Worm (Caenorhabditis elegans) whole organism, L4 larva: ENCODE results near the gene srd-38.

ENCODE experiments used
- D1046.2 ChIP-seq: fragments of 200-800 bp; sonication (Bioruptor generic); IDR thresholded peaks from 2 replicates; pipeline ENCODE4 v1.3.6; 2022; ENCODE audit warnings: missing genetic modification characterization, missing compliant biosample characterization
- F37D6.2 ChIP-seq: sonication (generic microtip); optimal IDR thresholded peaks from 2 replicates; lab custom pipeline; 2016; ENCODE audit warnings: mild to moderate bottlenecking, missing genetic modification characterization, missing compliant biosample characterization
- R02D3.7 ChIP-seq: fragments of 150-350 bp; sonication (generic microtip); optimal IDR thresholded peaks from 3 replicates; lab custom pipeline; 2014; ENCODE audit warnings: missing biosample characterization, missing genetic modification characterization
- Y48G9A.11 ChIP-seq: fragments of 200-800 bp; sonication (Bioruptor generic); IDR thresholded peaks from 2 replicates; pipeline ENCODE4 v1.3.6; 2022; ENCODE audit warnings: missing genetic modification reagents, missing genetic modification characterization, missing compliant biosample characterization
- Y75B8A.6 ChIP-seq: fragments of 200-800 bp; sonication (Bioruptor generic); IDR thresholded peaks from 2 replicates; pipeline ENCODE4 v1.3.6; 2022; ENCODE audit warnings: missing genetic modification reagents, missing genetic modification characterization, missing compliant biosample characterization
- ZK546.5 ChIP-seq, 2 experiments: sonication (generic microtip); optimal IDR thresholded peaks; 2 replicates each; lab custom pipeline; 2017; ENCODE audit warnings: missing biosample characterization in 2 of 2, missing genetic modification characterization in 2 of 2
- arid-1 ChIP-seq: fragments of 200-800 bp; sonication (Bioruptor generic); conservative IDR thresholded peaks from 2 replicates; pipeline ENCODE4 v1.3.6; 2022; ENCODE audit warnings: missing genetic modification reagents, missing genetic modification characterization, missing compliant biosample characterization
- ceh-20 ChIP-seq: fragments of 200-800 bp; sonication (Bioruptor generic); IDR thresholded peaks from 2 replicates; pipeline ENCODE4 v1.3.6; 2022; ENCODE audit warnings: missing genetic modification reagents, missing genetic modification characterization, missing compliant biosample characterization
- ceh-82 ChIP-seq: sonication (generic microtip); optimal IDR thresholded peaks from 2 replicates; lab custom pipeline; 2017; ENCODE audit warnings: missing biosample characterization, missing genetic modification characterization
- ctbp-1 ChIP-seq: fragments of 200-800 bp; sonication (Bioruptor generic); IDR thresholded peaks from 2 replicates; pipeline ENCODE4 v1.3.6; 2022; ENCODE audit warnings: missing genetic modification reagents, missing genetic modification characterization, missing compliant biosample characterization
- daf-16 ChIP-seq, 3 experiments: sonication (generic microtip); optimal IDR thresholded peaks; 2 replicates each; lab custom pipeline; 2016 to 2017; ENCODE audit warnings: missing genetic modification characterization in 3 of 3, missing genetic modification reagents in 3 of 3, mild to moderate bottlenecking in 2 of 3, missing compliant biosample characterization in 2 of 3, missing biosample characterization in 1 of 3, moderate library complexity in 1 of 3
- daf-8 ChIP-seq: fragments of 200-800 bp; sonication (Bioruptor generic); IDR thresholded peaks from 2 replicates; pipeline ENCODE4 v1.3.6; 2022; ENCODE audit warnings: missing genetic modification characterization, missing compliant biosample characterization
- dmd-6 ChIP-seq: fragments of 200-800 bp; sonication (Bioruptor generic); IDR thresholded peaks from 2 replicates; pipeline ENCODE4 v1.3.6; 2022; ENCODE audit warnings: missing genetic modification reagents, missing genetic modification characterization, missing compliant biosample characterization
- dmd-8 ChIP-seq: fragments of 200-800 bp; sonication (Bioruptor generic); IDR thresholded peaks from 2 replicates; pipeline ENCODE4 v1.3.6; 2022; ENCODE audit warnings: missing genetic modification characterization, missing compliant biosample characterization
- dpl-1 ChIP-seq: fragments of 150-350 bp; optimal IDR thresholded peaks from 2 replicates; lab custom pipeline; 2014; ENCODE audit warnings: missing biosample characterization, missing genetic modification reagents, missing genetic modification characterization
- duxl-1 ChIP-seq: sonication (generic microtip); optimal IDR thresholded peaks from 2 replicates; lab custom pipeline; 2016; ENCODE audit warnings: mild to moderate bottlenecking, missing genetic modification characterization, moderate library complexity, missing compliant biosample characterization; ENCODE audit not compliant: poor library complexity
- dve-1 ChIP-seq: sonication (generic microtip); optimal IDR thresholded peaks from 2 replicates; lab custom pipeline; 2017; ENCODE audit warnings: antibody characterized with exemption, mild to moderate bottlenecking, missing genetic modification characterization, missing compliant biosample characterization; ENCODE audit not compliant: insufficient read depth
- egl-27 ChIP-seq: sonication (generic microtip); optimal IDR thresholded peaks from 3 replicates; lab custom pipeline; 2017; ENCODE audit warnings: missing biosample characterization, missing genetic modification reagents, missing genetic modification characterization
- fos-1 ChIP-seq: fragments of 150-350 bp; optimal IDR thresholded peaks from 2 replicates; lab custom pipeline; 2014; ENCODE audit warnings: missing biosample characterization, missing genetic modification characterization
- hlh-30 ChIP-seq: sonication (generic microtip); optimal IDR thresholded peaks from 2 replicates; lab custom pipeline; 2017; ENCODE audit warnings: antibody characterized with exemption, mild to moderate bottlenecking, missing genetic modification characterization, missing compliant biosample characterization; ENCODE audit not compliant: insufficient read depth
- jun-1 ChIP-seq: fragments of 150-350 bp; optimal IDR thresholded peaks from 2 replicates; lab custom pipeline; 2014; ENCODE audit warnings: missing biosample characterization, missing genetic modification reagents, missing genetic modification characterization
- lin-1 ChIP-seq: fragments of 200-800 bp; sonication (Bioruptor generic); IDR thresholded peaks from 2 replicates; pipeline ENCODE4 v1.3.6; 2022; ENCODE audit warnings: missing genetic modification reagents, missing genetic modification characterization, missing compliant biosample characterization
- lsy-2 ChIP-seq, 2 experiments: fragments of 150-350 bp in 1 of 2; sonication (generic microtip) in 1 of 2; optimal IDR thresholded peaks; 2 replicates each; lab custom pipeline; 2014 to 2017; ENCODE audit warnings: missing biosample characterization in 2 of 2, missing genetic modification characterization in 2 of 2
- madf-5 ChIP-seq, 2 experiments: fragments of 200-800 bp; sonication (Bioruptor generic); IDR thresholded peaks; 2 replicates each; pipeline ENCODE4 v1.3.6; 2022; ENCODE audit warnings: missing compliant biosample characterization in 2 of 2, missing genetic modification characterization in 2 of 2
- madf-9 ChIP-seq: fragments of 200-800 bp; sonication (Bioruptor generic); conservative IDR thresholded peaks from 2 replicates; pipeline ENCODE4 v1.3.6; 2022; ENCODE audit warnings: missing genetic modification reagents, missing genetic modification characterization, missing compliant biosample characterization
- mdl-1 ChIP-seq, 2 experiments: fragments of 150-350 bp in 1 of 2; sonication (generic microtip) in 1 of 2; optimal IDR thresholded peaks; 2 replicates each; lab custom pipeline; 2014 to 2017; ENCODE audit warnings: missing biosample characterization in 2 of 2, missing genetic modification characterization in 2 of 2
- mdt-29 ChIP-seq: fragments of 200-800 bp; sonication (Bioruptor generic); IDR thresholded peaks from 2 replicates; pipeline ENCODE4 v1.3.6; 2022; ENCODE audit warnings: missing genetic modification reagents, missing genetic modification characterization, missing compliant biosample characterization
- mes-2 ChIP-seq: sonication (generic microtip); optimal IDR thresholded peaks from 2 replicates; lab custom pipeline; 2016; ENCODE audit warnings: missing genotype, mild to moderate bottlenecking, missing genetic modification characterization, missing compliant biosample characterization; ENCODE audit not compliant: poor library complexity, severe bottlenecking
- mxl-2 ChIP-seq: fragments of 200-800 bp; sonication (Bioruptor generic); conservative IDR thresholded peaks from 2 replicates; pipeline ENCODE4 v1.3.6; 2022; ENCODE audit warnings: missing genetic modification reagents, missing genetic modification characterization, missing compliant biosample characterization
- mxl-3 ChIP-seq: fragments of 200-800 bp; sonication (Bioruptor generic); optimal IDR thresholded peaks from 2 replicates; lab custom pipeline; 2018; ENCODE audit warnings: mild to moderate bottlenecking, missing genetic modification characterization, missing compliant biosample characterization
- nhr-10 ChIP-seq: fragments of 150-350 bp; optimal IDR thresholded peaks from 2 replicates; lab custom pipeline; 2014; ENCODE audit warnings: missing biosample characterization, missing genetic modification characterization
- nhr-102 ChIP-seq: sonication (generic microtip); optimal IDR thresholded peaks from 2 replicates; lab custom pipeline; 2016; ENCODE audit warnings: mild to moderate bottlenecking, missing genetic modification characterization, moderate library complexity, missing compliant biosample characterization
- nhr-111 ChIP-seq: fragments of 200-800 bp; sonication (Bioruptor generic); optimal IDR thresholded peaks from 2 replicates; lab custom pipeline; 2018; ENCODE audit warnings: mild to moderate bottlenecking, missing genetic modification characterization, missing compliant biosample characterization
- nhr-25 ChIP-seq: sonication (generic microtip); optimal IDR thresholded peaks from 2 replicates; lab custom pipeline; 2017; ENCODE audit warnings: missing genetic modification characterization, mild to moderate bottlenecking, missing compliant biosample characterization, antibody characterized with exemption, moderate library complexity, borderline replicate concordance; ENCODE audit not compliant: insufficient read depth
- nhr-42 ChIP-seq: fragments of 200-800 bp; sonication (Bioruptor generic); IDR thresholded peaks from 2 replicates; pipeline ENCODE4 v1.3.6; 2022; ENCODE audit warnings: missing genetic modification characterization, missing compliant biosample characterization
- nhr-48 ChIP-seq: sonication (generic microtip); optimal IDR thresholded peaks from 2 replicates; lab custom pipeline; 2016; ENCODE audit warnings: mild to moderate bottlenecking, missing genetic modification characterization, missing compliant biosample characterization
- nhr-76 ChIP-seq: fragments of 150-350 bp; optimal IDR thresholded peaks from 2 replicates; lab custom pipeline; 2014; ENCODE audit warnings: missing biosample characterization, missing genetic modification characterization
- nhr-77 ChIP-seq: fragments of 150-350 bp; optimal IDR thresholded peaks from 2 replicates; lab custom pipeline; 2014; ENCODE audit warnings: missing biosample characterization, missing genetic modification characterization
- pha-4 ChIP-seq, 2 experiments: fragments of 150-350 bp in 1 of 2; fragments of 200-800 bp in 1 of 2; sonication (Bioruptor generic) in 1 of 2; IDR thresholded peaks in 1 of 2; optimal IDR thresholded peaks in 1 of 2; 2 replicates each; pipeline versions ENCODE4 v1.3.6 to Lab custom; 2014 to 2022; ENCODE audit warnings: missing genetic modification characterization in 2 of 2, missing genetic modification reagents in 2 of 2, missing biosample characterization in 1 of 2, missing compliant biosample characterization in 1 of 2
- php-3 ChIP-seq: fragments of 200-800 bp; sonication (Bioruptor generic); IDR thresholded peaks from 2 replicates; pipeline ENCODE4 v1.3.6; 2022; ENCODE audit warnings: missing genetic modification reagents, missing genetic modification characterization, missing compliant biosample characterization
- pqm-1 ChIP-seq: sonication (generic microtip); optimal IDR thresholded peaks from 2 replicates; lab custom pipeline; 2017; ENCODE audit warnings: missing biosample characterization, missing genetic modification characterization
- saeg-2 ChIP-seq: fragments of 200-800 bp; sonication (Bioruptor generic); IDR thresholded peaks from 2 replicates; pipeline ENCODE4 v1.3.6; 2022; ENCODE audit warnings: missing genetic modification reagents, missing genetic modification characterization, missing compliant biosample characterization
- sdz-12 ChIP-seq: fragments of 200-800 bp; sonication (Bioruptor generic); optimal IDR thresholded peaks from 2 replicates; lab custom pipeline; 2018; ENCODE audit warnings: mild to moderate bottlenecking, missing genetic modification characterization, missing compliant biosample characterization
- snpc-1.2 ChIP-seq: fragments of 200-800 bp; sonication (Bioruptor generic); IDR thresholded peaks from 2 replicates; pipeline ENCODE4 v1.3.6; 2022; ENCODE audit warnings: missing genetic modification reagents, missing genetic modification characterization, missing compliant biosample characterization
- unc-130 ChIP-seq: sonication (generic microtip); optimal IDR thresholded peaks from 2 replicates; lab custom pipeline; 2016; ENCODE audit warnings: missing genetic modification reagents, missing genetic modification characterization, missing compliant biosample characterization
- unc-39 ChIP-seq: sonication (generic microtip); optimal IDR thresholded peaks from 2 replicates; lab custom pipeline; 2017; ENCODE audit warnings: missing biosample characterization, missing genetic modification characterization
- zfp-3 ChIP-seq: fragments of 200-800 bp; sonication (Bioruptor generic); conservative IDR thresholded peaks from 2 replicates; pipeline ENCODE4 v1.3.6; 2022; ENCODE audit warnings: missing genetic modification reagents, missing genetic modification characterization, missing compliant biosample characterization
- zip-11 ChIP-seq: fragments of 200-800 bp; sonication (Bioruptor generic); IDR thresholded peaks from 2 replicates; pipeline ENCODE4 v1.3.6; 2022; ENCODE audit warnings: missing genetic modification characterization, missing compliant biosample characterization
- zip-2 ChIP-seq: fragments of 150-350 bp; optimal IDR thresholded peaks from 2 replicates; lab custom pipeline; 2014; ENCODE audit warnings: missing biosample characterization, missing genetic modification characterization
- ztf-7 ChIP-seq: fragments of 150-350 bp; optimal IDR thresholded peaks from 2 replicates; lab custom pipeline; 2014; ENCODE audit warnings: missing biosample characterization, missing genetic modification characterization

The srd-38 gene

ce11 chrX:13328034-13328433 lies 36.4 kb downstream of the srd-38 start, which contains the start of gene sir-2.2 (continued):
- TF ChIP-seq pha-4 (GFP tag; IDR thresholded peaks at IDR 0.05; lab: Robert Waterston, UW) (no peak), pha-4 (tag; optimal IDR thresholded peaks at IDR 0.05; lab: Kevin White, UChicago) (no peak), ZK546.5 (tag; optimal IDR thresholded peaks at IDR 0.05; lab: Kevin White, UChicago) (no peak), madf-9 (GFP tag; lab: Robert Waterston, UW) (no peak), ctbp-1 (GFP tag; lab: Robert Waterston, UW) (no peak), daf-8 (GFP tag; lab: Robert Waterston, UW) (no peak), mdt-29 (GFP tag; lab: Robert Waterston, UW) (no peak), dve-1 (tag; lab: Kevin White, UChicago) (peak; percentile 61), sdz-12 (no peak), R02D3.7 (tag; lab: Kevin White, UChicago) (no peak), zip-11 (GFP tag; lab: Robert Waterston, UW) (no peak), zip-2 (tag; lab: Kevin White, UChicago) (no peak), madf-5 (GFP tag; IDR thresholded peaks at IDR 0.05; lab: Robert Waterston, UW) (no peak), nhr-102 (tag; lab: Kevin White, UChicago) (no peak), hlh-30 (tag; lab: Kevin White, UChicago) (peak; percentile 79), pqm-1 (peak; percentile 26), jun-1 (tag; lab: Kevin White, UChicago) (no peak), unc-130 (GFP tag; lab: Kevin White, UChicago) (no peak), php-3 (GFP tag; lab: Robert Waterston, UW) (0 out of 2 replicates have a peak, but pooled peaks have one; percentile 41), ztf-7 (tag; lab: Kevin White, UChicago) (no peak), nhr-77 (tag; lab: Kevin White, UChicago) (peak; percentile 42), mdl-1 (tag; optimal IDR thresholded peaks at IDR 0.05; lab: Kevin White, UChicago) (peak in 1 of 2 experiments; percentile 19), duxl-1 (tag; lab: Kevin White, UChicago) (no peak), nhr-48 (tag; lab: Kevin White, UChicago) (peak; percentile 39), snpc-1.2 (no peak), dmd-6 (GFP tag; lab: Robert Waterston, UW) (peak; percentile 89), nhr-111 (GFP tag; lab: Kevin White, UChicago) (no peak), D1046.2 (GFP tag; lab: Robert Waterston, UW) (no peak), Y75B8A.6 (GFP tag; lab: Robert Waterston, UW) (no peak), lin-1 (GFP tag; lab: Robert Waterston, UW) (no peak), ceh-20 (GFP tag; lab: Robert Waterston, UW) (0 out of 2 replicates have a peak, but pooled peaks have one; percentile 15), arid-1 (GFP tag; lab: Robert Waterston, UW) (no peak), fos-1 (tag; lab: Kevin White, UChicago) (no peak), ceh-82 (tag; lab: Kevin White, UChicago) (no peak), mxl-2 (GFP tag; lab: Robert Waterston, UW) (no peak), mxl-3 (GFP tag; lab: Kevin White, UChicago) (no peak), nhr-10 (tag; lab: Kevin White, UChicago) (no peak), egl-27 (no peak), F37D6.2 (tag; lab: Kevin White, UChicago) (no peak), saeg-2 (no peak), unc-39 (tag; lab: Kevin White, UChicago) (no peak), nhr-25 (tag; lab: Kevin White, UChicago) (no peak), nhr-42 (GFP tag; lab: Robert Waterston, UW) (no peak), Y48G9A.11 (no peak), nhr-76 (tag; lab: Kevin White, UChicago) (no peak), lsy-2 (tag; optimal IDR thresholded peaks at IDR 0.05; lab: Kevin White, UChicago) (peak in 1 of 2 experiments; percentile 41), mes-2 (tag; lab: Kevin White, UChicago) (no peak), dpl-1 (GFP tag; lab: Kevin White, UChicago) (no peak), dmd-8 (GFP tag; lab: Robert Waterston, UW) (no peak), zfp-3 (GFP tag; lab: Robert Waterston, UW) (peak; percentile 78; the same call in 1 of the 2 replicates), daf-16 (GFP tag; optimal IDR thresholded peaks at IDR 0.05; lab: Kevin White, UChicago) (no peak), daf-16 (tag; optimal IDR thresholded peaks at IDR 0.05; lab: Kevin White, UChicago) (peak; percentile 54)
